Worm (Caenorhabditis elegans) whole organism, L3 larva: ENCODE results near the gene hipr-1.

Experiments used
- R02D3.7 ChIP-seq: fragments of 150-350 bp; optimal IDR thresholded peaks from 2 replicates; lab custom pipeline; 2014; ENCODE audit warnings: missing biosample characterization, missing genetic modification characterization
- nhr-11 ChIP-seq: fragments of 150-350 bp; optimal IDR thresholded peaks from 2 replicates; lab custom pipeline; 2014; ENCODE audit warnings: missing biosample characterization, missing genetic modification characterization
- nhr-12 ChIP-seq: fragments of 150-350 bp; optimal IDR thresholded peaks from 2 replicates; lab custom pipeline; 2014; ENCODE audit warnings: missing biosample characterization, missing genetic modification characterization
- nhr-43 ChIP-seq: sonication (generic microtip); optimal IDR thresholded peaks from 2 replicates; lab custom pipeline; 2016; ENCODE audit warnings: mild to moderate bottlenecking, missing genetic modification characterization, missing compliant biosample characterization; ENCODE audit not compliant: poor library complexity, severe bottlenecking
- nhr-77 ChIP-seq: fragments of 150-350 bp; optimal IDR thresholded peaks from 2 replicates; lab custom pipeline; 2014; ENCODE audit warnings: missing biosample characterization, missing genetic modification characterization
- skn-1 ChIP-seq: fragments of 150-350 bp; optimal IDR thresholded peaks from 2 replicates; lab custom pipeline; 2014; ENCODE audit warnings: missing biosample characterization, missing genetic modification characterization
- unc-39 ChIP-seq: sonication (generic microtip); optimal IDR thresholded peaks from 4 replicates; lab custom pipeline; 2017; ENCODE audit warnings: missing biosample characterization, missing genetic modification characterization
- ztf-11 ChIP-seq: fragments of 150-350 bp; optimal IDR thresholded peaks from 2 replicates; lab custom pipeline; 2014; ENCODE audit warnings: missing biosample characterization, missing genetic modification characterization

- TF ChIP-seq nhr-77 (tag; lab: Kevin White, UChicago) (no peak), nhr-11 (tag; lab: Kevin White, UChicago) (no peak), R02D3.7 (tag; lab: Kevin White, UChicago) (no peak), ztf-11 (tag; lab: Kevin White, UChicago) (no peak), skn-1 (tag; lab: Kevin White, UChicago) (no peak), nhr-12 (tag; lab: Kevin White, UChicago) (no peak), nhr-43 (tag; lab: Kevin White, UChicago) (no peak), unc-39 (tag; lab: Kevin White, UChicago) (no peak)
These were observed 47.4 kb downstream of the hipr-1 start, which contains the start of gene mig-22 for ce11 chrIII:8767292-8767829.
